Worm (Caenorhabditis elegans) whole organism, midembryonic: ENCODE measurements around the gene Y10G11A.1.
"Not testable (repeated sequence)": the region's sequence is repeated elsewhere in the genome, so short reads cannot be mapped to it uniquely, and the experiment has no call there.

ENCODE experiments used
- T22C8.4 ChIP-seq: fragments of 200-800 bp; sonication (Bioruptor generic); IDR thresholded peaks from 2 replicates; pipeline ENCODE4 v1.3.6; 2022; ENCODE audit warnings: missing genetic modification characterization, missing compliant biosample characterization
- cog-1 ChIP-seq: sonication (generic microtip); optimal IDR thresholded peaks from 2 replicates; lab custom pipeline; 2016; ENCODE audit warnings: missing genetic modification characterization, missing compliant biosample characterization
- flt-1 ChIP-seq: fragments of 200-800 bp; sonication (Bioruptor generic); IDR thresholded peaks from 2 replicates; pipeline ENCODE4 v1.3.6; 2022; ENCODE audit warnings: missing genetic modification characterization, missing compliant biosample characterization
- klf-2 ChIP-seq: fragments of 200-800 bp; sonication (Bioruptor generic); conservative IDR thresholded peaks from 2 replicates; pipeline ENCODE4 v1.3.6; 2022; ENCODE audit warnings: missing genetic modification reagents, missing genetic modification characterization, missing compliant biosample characterization
- med-1 ChIP-seq: sonication (generic microtip); optimal IDR thresholded peaks from 2 replicates; lab custom pipeline; 2017; ENCODE audit warnings: missing genetic modification characterization, mild to moderate bottlenecking, missing compliant biosample characterization, antibody characterized with exemption, missing genetic modification reagents; ENCODE audit not compliant: insufficient read depth
- ref-1 ChIP-seq: fragments of 200-800 bp; sonication (Bioruptor generic); conservative IDR thresholded peaks from 2 replicates; pipeline ENCODE4 v1.3.6; 2022; ENCODE audit warnings: missing genetic modification reagents, missing genetic modification characterization, missing compliant biosample characterization
- tab-1 ChIP-seq: fragments of 200-800 bp; sonication (Bioruptor generic); IDR thresholded peaks from 2 replicates; pipeline ENCODE4 v1.3.6; 2022; ENCODE audit warnings: missing genetic modification characterization, missing compliant biosample characterization
- ztf-23 ChIP-seq: fragments of 200-800 bp; sonication (Bioruptor generic); IDR thresholded peaks from 2 replicates; pipeline ENCODE4 v1.3.6; 2022; ENCODE audit warnings: missing genetic modification reagents, missing genetic modification characterization, missing compliant biosample characterization
- ztf-29 ChIP-seq: fragments of 200-800 bp; sonication (Bioruptor generic); IDR thresholded peaks from 2 replicates; pipeline ENCODE4 v1.3.6; 2022; ENCODE audit warnings: missing genetic modification reagents, missing genetic modification characterization, missing compliant biosample characterization

Gene Y10G11A.1

ce11 chrIV:16424337-16424736, at the start of gene Y10G11A.1:
Gene Y10G11A.1 (plus strand): TSS chrIV:16424637.
- TF ChIP-seq T22C8.4; cog-1 (tag; lab: Kevin White, UChicago); klf-2 (GFP tag; lab: Robert Waterston, UW): not testable (repeated sequence)

- TF ChIP-seq ztf-23 (GFP tag; lab: Robert Waterston, UW) (no peak), med-1 (GFP tag; lab: Kevin White, UChicago) (no peak), klf-2 (GFP tag; lab: Robert Waterston, UW) (no peak), cog-1 (tag; lab: Kevin White, UChicago) (no peak), ztf-29 (GFP tag; lab: Robert Waterston, UW) (no peak), ref-1 (no peak)
Observed at ce11 chrIV:16377942-16378341, 46.5 kb upstream of the Y10G11A.1 start.

- TF ChIP-seq ztf-23 (GFP tag; lab: Robert Waterston, UW) (no peak), T22C8.4 (no peak), ref-1 (no peak), klf-2 (GFP tag; lab: Robert Waterston, UW) (no peak), tab-1 (GFP tag; lab: Robert Waterston, UW) (no peak), flt-1 (GFP tag; lab: Robert Waterston, UW) (no peak), med-1 (GFP tag; lab: Kevin White, UChicago) (no peak), ztf-29 (GFP tag; lab: Robert Waterston, UW) (no peak), cog-1 (tag; lab: Kevin White, UChicago) (no peak)
Observed at ce11 chrIV:16380278-16380677, 44.2 kb upstream of the Y10G11A.1 start.

ce11 chrIV:16380937-16381336, 43.5 kb upstream of the Y10G11A.1 start:
- TF ChIP-seq flt-1 (GFP tag; lab: Robert Waterston, UW) (0 out of 2 replicates have a peak, but pooled peaks have one; percentile 57), ztf-23 (GFP tag; lab: Robert Waterston, UW) (no peak)

- TF ChIP-seq tab-1 (GFP tag; lab: Robert Waterston, UW) (peak; percentile 83), ref-1 (peak; percentile 68), med-1 (GFP tag; lab: Kevin White, UChicago) (no peak), ztf-29 (GFP tag; lab: Robert Waterston, UW) (peak; percentile 77), klf-2 (GFP tag; lab: Robert Waterston, UW) (0 out of 2 replicates have a peak, but pooled peaks have one; percentile 52), ztf-23 (GFP tag; lab: Robert Waterston, UW) (peak; percentile 87), T22C8.4 (peak; percentile 80), flt-1 (GFP tag; lab: Robert Waterston, UW) (peak; percentile 90), cog-1 (tag; lab: Kevin White, UChicago) (peak; percentile 78)
Observed at ce11 chrIV:16381933-16382591, 42.4 kb upstream of the Y10G11A.1 start, which contains the start of gene Y7A9D.1. Gene Y7A9D.1 (minus strand): TSS chrIV:16382215.

- no peak for TF ChIP-seq cog-1 (tag; lab: Kevin White, UChicago)
- TF ChIP-seq ztf-23 (GFP tag; lab: Robert Waterston, UW), result no peak
- TF ChIP-seq med-1 (GFP tag; lab: Kevin White, UChicago), result no peak
- no peak for TF ChIP-seq klf-2 (GFP tag; lab: Robert Waterston, UW)
- TF ChIP-seq flt-1 (GFP tag; lab: Robert Waterston, UW), result no peak
- TF ChIP-seq T22C8.4, result no peak
- no peak for TF ChIP-seq tab-1 (GFP tag; lab: Robert Waterston, UW)
- TF ChIP-seq ztf-29 (GFP tag; lab: Robert Waterston, UW), result no peak
- TF ChIP-seq ref-1, result no peak
Observed at ce11 chrIV:16384665-16385064, 39.8 kb upstream of the Y10G11A.1 start.

- TF ChIP-seq ztf-29 (GFP tag; lab: Robert Waterston, UW) (0 out of 2 replicates have a peak, but pooled peaks have one; percentile 22), klf-2 (GFP tag; lab: Robert Waterston, UW) (0 out of 2 replicates have a peak, but pooled peaks have one; percentile 46), flt-1 (GFP tag; lab: Robert Waterston, UW) (peak; percentile 71; the same call in 1 of the 2 replicates), tab-1 (GFP tag; lab: Robert Waterston, UW) (peak; percentile 77), med-1 (GFP tag; lab: Kevin White, UChicago) (no peak), T22C8.4 (peak; percentile 71), ref-1 (peak; percentile 69; the same call in 1 of the 2 replicates), cog-1 (tag; lab: Kevin White, UChicago) (no peak), ztf-23 (GFP tag; lab: Robert Waterston, UW) (peak; percentile 83)
Observed at ce11 chrIV:16388136-16388635, 36.3 kb upstream of the Y10G11A.1 start.

- TF ChIP-seq ztf-23 (GFP tag; lab: Robert Waterston, UW), result peak; percentile 59; the same call in 1 of the 2 replicates
- 0 out of 2 replicates have a peak, but pooled peaks have one; percentile 27 for TF ChIP-seq klf-2 (GFP tag; lab: Robert Waterston, UW)
- TF ChIP-seq cog-1 (tag; lab: Kevin White, UChicago), result no peak
- TF ChIP-seq med-1 (GFP tag; lab: Kevin White, UChicago), result no peak
- no peak for TF ChIP-seq T22C8.4
- TF ChIP-seq ref-1, result no peak; the same call in 1 of the 2 replicates
- peak; percentile 77 for TF ChIP-seq flt-1 (GFP tag; lab: Robert Waterston, UW)
- TF ChIP-seq tab-1 (GFP tag; lab: Robert Waterston, UW), result 0 out of 2 replicates have a peak, but pooled peaks have one; percentile 36
- no peak for TF ChIP-seq ztf-29 (GFP tag; lab: Robert Waterston, UW)
Observed at ce11 chrIV:16388856-16389461, 35.5 kb upstream of the Y10G11A.1 start.

ce11 chrIV:16391470-16391869, 33.0 kb upstream of the Y10G11A.1 start:
- TF ChIP-seq klf-2 (GFP tag; lab: Robert Waterston, UW), result no peak
- TF ChIP-seq T22C8.4, result no peak
